Worm (Caenorhabditis elegans) whole organism, L1 larva: ENCODE results near the gene F21C10.18.

Source experiments
- C04F5.9 ChIP-seq: sonication (generic microtip); optimal IDR thresholded peaks from 2 replicates; lab custom pipeline; 2016; ENCODE audit warnings: missing genetic modification characterization, missing compliant biosample characterization
- C16A3.4 ChIP-seq: fragments of 150-350 bp; optimal IDR thresholded peaks from 2 replicates; lab custom pipeline; 2014; ENCODE audit warnings: missing biosample characterization, missing genetic modification characterization
- C34B4.2 ChIP-seq: sonication (generic microtip); optimal IDR thresholded peaks from 2 replicates; lab custom pipeline; 2017; ENCODE audit warnings: mild to moderate bottlenecking, missing genetic modification characterization, missing compliant biosample characterization
- aha-1 ChIP-seq: fragments of 150-350 bp; optimal IDR thresholded peaks from 2 replicates; lab custom pipeline; 2014; ENCODE audit warnings: missing biosample characterization, missing genetic modification characterization
- alr-1 ChIP-seq: fragments of 200-800 bp; sonication (Bioruptor generic); optimal IDR thresholded peaks from 2 replicates; lab custom pipeline; 2018; ENCODE audit warnings: borderline replicate concordance, mild to moderate bottlenecking, missing genetic modification characterization, missing compliant biosample characterization
- aly-2 ChIP-seq: fragments of 150-350 bp; optimal IDR thresholded peaks from 2 replicates; lab custom pipeline; 2014; ENCODE audit warnings: missing biosample characterization, missing genetic modification characterization
- ceh-63 ChIP-seq: fragments of 200-800 bp; sonication (Bioruptor generic); optimal IDR thresholded peaks from 2 replicates; lab custom pipeline; 2018; ENCODE audit warnings: mild to moderate bottlenecking, missing genetic modification characterization, missing compliant biosample characterization
- ceh-82 ChIP-seq, 3 experiments: fragments of 150-350 bp in 1 of 3; sonication (generic microtip) in 2 of 3; optimal IDR thresholded peaks; 2 replicates each; lab custom pipeline; 2014 to 2017; ENCODE audit warnings: missing biosample characterization in 3 of 3, missing genetic modification characterization in 3 of 3
- ceh-88 ChIP-seq: fragments of 200-800 bp; sonication (Bioruptor generic); IDR thresholded peaks from 2 replicates; pipeline ENCODE4 v1.3.6; 2022; ENCODE audit warnings: missing genetic modification characterization, missing compliant biosample characterization
- ces-1 ChIP-seq: fragments of 150-350 bp; optimal IDR thresholded peaks from 2 replicates; lab custom pipeline; 2014; ENCODE audit warnings: missing biosample characterization, missing genetic modification reagents, missing genetic modification characterization
- dsc-1 ChIP-seq: sonication (generic microtip); optimal IDR thresholded peaks from 2 replicates; lab custom pipeline; 2016; ENCODE audit warnings: mild to moderate bottlenecking, missing genetic modification characterization, missing compliant biosample characterization
- efl-1 ChIP-seq, 4 experiments: fragments of 150-350 bp; optimal IDR thresholded peaks in 3 of 4; peaks in 1 of 4; 1 replicate in 1 of 4; 2 replicates in 3 of 4; lab custom pipeline; 2014; ENCODE audit warnings: missing biosample characterization in 2 of 4, missing genetic modification characterization in 2 of 4, missing genetic modification reagents in 2 of 4
- efl-3 ChIP-seq: fragments of 200-800 bp; sonication (Bioruptor generic); optimal IDR thresholded peaks from 2 replicates; lab custom pipeline; 2018; ENCODE audit warnings: mild to moderate bottlenecking, missing genetic modification characterization, missing compliant biosample characterization
- elt-3 ChIP-seq, 6 experiments: fragments of 150-350 bp in 1 of 6; sonication (generic microtip); optimal IDR thresholded peaks; 2 replicates each; lab custom pipeline; 2017 to 2018; ENCODE audit warnings: missing biosample characterization in 6 of 6, missing genetic modification characterization in 6 of 6, inconsistent platforms in 1 of 6
- ets-5 ChIP-seq: fragments of 200-800 bp; sonication (Bioruptor generic); IDR thresholded peaks from 2 replicates; pipeline ENCODE4 v1.3.6; 2022; ENCODE audit warnings: missing genetic modification characterization, missing compliant biosample characterization
- fkh-4 ChIP-seq: sonication (generic microtip); optimal IDR thresholded peaks from 2 replicates; lab custom pipeline; 2016; ENCODE audit warnings: missing compliant biosample characterization, missing genetic modification characterization, borderline replicate concordance
- fos-1 ChIP-seq: fragments of 150-350 bp; optimal IDR thresholded peaks from 2 replicates; lab custom pipeline; 2014; ENCODE audit warnings: missing biosample characterization, missing genetic modification characterization
- grh-1 ChIP-seq: fragments of 200-800 bp; sonication (Bioruptor generic); IDR thresholded peaks from 2 replicates; pipeline ENCODE4 v1.3.6; 2022; ENCODE audit warnings: missing genetic modification reagents, missing genetic modification characterization, missing compliant biosample characterization
- lin-39 ChIP-seq: fragments of 150-350 bp; optimal IDR thresholded peaks from 2 replicates; lab custom pipeline; 2014; ENCODE audit warnings: missing biosample characterization, missing genetic modification reagents, missing genetic modification characterization
- lir-3 ChIP-seq: sonication (generic microtip); optimal IDR thresholded peaks from 2 replicates; lab custom pipeline; 2016; ENCODE audit warnings: mild to moderate bottlenecking, missing genetic modification characterization, moderate library complexity, missing compliant biosample characterization; ENCODE audit not compliant: poor library complexity
- mdl-1 ChIP-seq, 2 experiments: fragments of 150-350 bp; optimal IDR thresholded peaks; 2 replicates each; lab custom pipeline; 2014 to 2017; ENCODE audit warnings: missing biosample characterization in 2 of 2, missing genetic modification characterization in 2 of 2, inconsistent platforms in 1 of 2
- mef-2 ChIP-seq: fragments of 150-350 bp; optimal IDR thresholded peaks from 2 replicates; lab custom pipeline; 2014; ENCODE audit warnings: missing biosample characterization, missing genetic modification characterization
- nhr-11 ChIP-seq: fragments of 150-350 bp; optimal IDR thresholded peaks from 2 replicates; lab custom pipeline; 2014; ENCODE audit warnings: missing biosample characterization, missing genetic modification characterization
- nhr-12 ChIP-seq: sonication (generic microtip); optimal IDR thresholded peaks from 2 replicates; lab custom pipeline; 2017; ENCODE audit warnings: missing biosample characterization, missing genetic modification characterization
- nhr-19 ChIP-seq: fragments of 200-800 bp; sonication (Bioruptor generic); conservative IDR thresholded peaks from 2 replicates; pipeline ENCODE4 v1.3.6; 2022; ENCODE audit warnings: missing genetic modification characterization, missing compliant biosample characterization
- nhr-20 ChIP-seq: sonication (generic microtip); optimal IDR thresholded peaks from 2 replicates; lab custom pipeline; 2016; ENCODE audit warnings: mild to moderate bottlenecking, missing genetic modification characterization, missing compliant biosample characterization
- nhr-237 ChIP-seq: fragments of 150-350 bp; optimal IDR thresholded peaks from 2 replicates; lab custom pipeline; 2014; ENCODE audit warnings: missing biosample characterization, missing genetic modification characterization
- nhr-47 ChIP-seq: sonication (generic microtip); optimal IDR thresholded peaks from 2 replicates; lab custom pipeline; 2016; ENCODE audit warnings: mild to moderate bottlenecking, missing genetic modification characterization, moderate library complexity, missing compliant biosample characterization
- nhr-71 ChIP-seq: sonication (generic microtip); optimal IDR thresholded peaks from 2 replicates; lab custom pipeline; 2016; ENCODE audit warnings: mild to moderate bottlenecking, missing genetic modification characterization, moderate library complexity, missing compliant biosample characterization
- nhr-84 ChIP-seq: sonication (generic microtip); optimal IDR thresholded peaks from 2 replicates; lab custom pipeline; 2017; ENCODE audit warnings: missing biosample characterization, missing genetic modification characterization
- nhr-90 ChIP-seq: sonication (generic microtip); optimal IDR thresholded peaks from 2 replicates; lab custom pipeline; 2016; ENCODE audit warnings: mild to moderate bottlenecking, missing genetic modification characterization, missing compliant biosample characterization; ENCODE audit not compliant: poor library complexity
- pax-3 ChIP-seq: fragments of 200-800 bp; sonication (Bioruptor generic); optimal IDR thresholded peaks from 2 replicates; lab custom pipeline; 2018; ENCODE audit warnings: mild to moderate bottlenecking, missing genetic modification characterization, moderate library complexity, missing compliant biosample characterization
- rnt-1 ChIP-seq: sonication (generic microtip); optimal IDR thresholded peaks from 2 replicates; lab custom pipeline; 2016; ENCODE audit warnings: mild to moderate bottlenecking, missing genetic modification characterization, moderate library complexity, missing compliant biosample characterization
- snu-23 ChIP-seq: sonication (generic microtip); optimal IDR thresholded peaks from 2 replicates; lab custom pipeline; 2016; ENCODE audit warnings: missing genetic modification characterization, missing compliant biosample characterization
- sox-4 ChIP-seq: sonication (generic microtip); optimal IDR thresholded peaks from 2 replicates; lab custom pipeline; 2016; ENCODE audit warnings: missing genetic modification characterization, missing compliant biosample characterization
- unc-130 ChIP-seq: fragments of 150-350 bp; optimal IDR thresholded peaks from 2 replicates; lab custom pipeline; 2017; ENCODE audit warnings: missing biosample characterization, missing genetic modification characterization, inconsistent platforms
- unc-30 ChIP-seq: sonication (generic microtip); optimal IDR thresholded peaks from 2 replicates; lab custom pipeline; 2017; ENCODE audit warnings: missing biosample characterization, missing genetic modification characterization
- unc-62 ChIP-seq: fragments of 150-350 bp; optimal IDR thresholded peaks from 2 replicates; lab custom pipeline; 2014; ENCODE audit warnings: missing biosample characterization, missing genetic modification reagents, missing genetic modification characterization
- unc-98 ChIP-seq: fragments of 200-800 bp; sonication (Bioruptor generic); IDR thresholded peaks from 2 replicates; pipeline ENCODE4 v1.3.6; 2022; ENCODE audit warnings: missing genetic modification characterization, missing compliant biosample characterization
- vab-15 ChIP-seq: sonication (generic microtip); optimal IDR thresholded peaks from 2 replicates; lab custom pipeline; 2017; ENCODE audit warnings: missing genotype, mild to moderate bottlenecking, missing genetic modification characterization, missing compliant biosample characterization
- zag-1 ChIP-seq: fragments of 150-350 bp; optimal IDR thresholded peaks from 2 replicates; lab custom pipeline; 2014; ENCODE audit warnings: missing biosample characterization, missing genetic modification characterization
- zip-4 ChIP-seq: fragments of 200-800 bp; sonication (Bioruptor generic); optimal IDR thresholded peaks from 2 replicates; lab custom pipeline; 2018; ENCODE audit warnings: mild to moderate bottlenecking, missing genetic modification characterization, moderate library complexity, missing compliant biosample characterization
- ztf-11 ChIP-seq, 2 experiments: sonication (generic microtip); optimal IDR thresholded peaks; 2 replicates each; lab custom pipeline; 2016 to 2017; ENCODE audit warnings: missing genetic modification characterization in 2 of 2, missing biosample characterization in 1 of 2, missing compliant biosample characterization in 1 of 2

Gene F21C10.18

ce11 chrV:9094060-9094628 is 14.2 kb upstream of the F21C10.18 start (continued):
- TF ChIP-seq nhr-11 (tag; lab: Kevin White, UChicago) (no peak), grh-1 (GFP tag; lab: Robert Waterston, UW) (peak; percentile 52), aly-2 (tag; lab: Kevin White, UChicago) (no peak), elt-3 (tag; optimal IDR thresholded peaks at IDR 0.05; lab: Kevin White, UChicago) (peak in 2 of 6 experiments; percentile 40 to 44), nhr-20 (tag; lab: Kevin White, UChicago) (peak; percentile 96), mdl-1 (tag; optimal IDR thresholded peaks at IDR 0.05; lab: Kevin White, UChicago) (peak in 1 of 2 experiments; percentile 95), ceh-88 (GFP tag; lab: Robert Waterston, UW) (peak; percentile 50; the same call in 1 of the 2 replicates), nhr-237 (tag; lab: Kevin White, UChicago) (no peak), ztf-11 (tag; optimal IDR thresholded peaks at IDR 0.05; lab: Kevin White, UChicago) (peak in 1 of 2 experiments; percentile 10), unc-130 (peak; percentile 95), lin-39 (tag; lab: Kevin White, UChicago) (peak; percentile 35), nhr-19 (GFP tag; lab: Robert Waterston, UW) (peak; percentile 100), C16A3.4 (tag; lab: Kevin White, UChicago) (peak; percentile 54), C04F5.9 (tag; lab: Kevin White, UChicago) (no peak), zag-1 (tag; lab: Kevin White, UChicago) (no peak), ets-5 (GFP tag; lab: Robert Waterston, UW) (no peak), mef-2 (tag; lab: Kevin White, UChicago) (peak; percentile 11), lir-3 (tag; lab: Kevin White, UChicago) (peak; percentile 59), ceh-63 (no peak), zip-4 (GFP tag; lab: Kevin White, UChicago) (no peak), pax-3 (tag; lab: Kevin White, UChicago) (peak; percentile 28), nhr-84 (no peak), efl-3 (GFP tag; lab: Kevin White, UChicago) (no peak), alr-1 (tag; lab: Kevin White, UChicago) (no peak), fos-1 (no peak), dsc-1 (tag; lab: Kevin White, UChicago) (no peak), C34B4.2 (no peak), unc-30 (tag; lab: Kevin White, UChicago) (no peak), nhr-12 (tag; lab: Kevin White, UChicago) (no peak), snu-23 (peak; percentile 89), unc-62 (GFP tag; lab: Kevin White, UChicago) (no peak), efl-1 (optimal IDR thresholded peaks at IDR 0.05; lab: Kevin White, UChicago) (peak in 1 of 2 experiments; percentile 18), efl-1 (GFP tag; optimal IDR thresholded peaks at IDR 0.05 in 1 of 2; lab: Kevin White, UChicago) (peak in 1 of 2 experiments; percentile 93), aha-1 (no peak), nhr-47 (peak; percentile 67), nhr-71 (tag; lab: Kevin White, UChicago) (peak; percentile 93), ces-1 (no peak), unc-98 (GFP tag; lab: Robert Waterston, UW) (no peak), fkh-4 (tag; lab: Kevin White, UChicago) (no peak), vab-15 (tag; lab: Kevin White, UChicago) (no peak), nhr-90 (peak; percentile 78), rnt-1 (peak; percentile 68), ceh-82 (tag; optimal IDR thresholded peaks at IDR 0.05; lab: Kevin White, UChicago) (no peak), sox-4 (tag; lab: Kevin White, UChicago) (no peak)
